Worm (Caenorhabditis elegans) whole organism, young adult: ENCODE measurements around the gene xrn-1.

Experiments used
- B0035.1 ChIP-seq: sonication (generic microtip); optimal IDR thresholded peaks from 2 replicates; lab custom pipeline; 2016; ENCODE audit warnings: missing genetic modification characterization, mild to moderate bottlenecking, missing compliant biosample characterization, missing genotype, missing genetic modification reagents
- B0261.1 ChIP-seq: sonication (generic microtip); optimal IDR thresholded peaks from 2 replicates; lab custom pipeline; 2016; ENCODE audit warnings: mild to moderate bottlenecking, missing genetic modification characterization, moderate library complexity, missing compliant biosample characterization
- F33H1.4 ChIP-seq: fragments of 200-800 bp; sonication (Bioruptor generic); IDR thresholded peaks from 2 replicates; pipeline ENCODE4 v1.3.6; 2022; ENCODE audit warnings: missing genetic modification reagents, missing genetic modification characterization, missing compliant biosample characterization
- K11D2.4 ChIP-seq: fragments of 200-800 bp; sonication (Bioruptor generic); IDR thresholded peaks from 2 replicates; pipeline ENCODE4 v1.3.6; 2022; ENCODE audit warnings: missing genetic modification reagents, missing genetic modification characterization, missing compliant biosample characterization
- K12H6.12 ChIP-seq: fragments of 200-800 bp; sonication (Bioruptor generic); optimal IDR thresholded peaks from 2 replicates; lab custom pipeline; 2018; ENCODE audit warnings: mild to moderate bottlenecking, missing genetic modification characterization, missing compliant biosample characterization
- T07F8.4 ChIP-seq: sonication (generic microtip); optimal IDR thresholded peaks from 2 replicates; lab custom pipeline; 2016; ENCODE audit warnings: mild to moderate bottlenecking, missing genetic modification characterization, moderate library complexity, missing compliant biosample characterization
- Y67H2A.10 ChIP-seq: fragments of 200-800 bp; sonication (Bioruptor generic); conservative IDR thresholded peaks from 2 replicates; pipeline ENCODE4 v1.3.6; 2022; ENCODE audit warnings: missing genetic modification reagents, missing genetic modification characterization, missing compliant biosample characterization
- ZK185.1 ChIP-seq: sonication (generic microtip); optimal IDR thresholded peaks from 2 replicates; lab custom pipeline; 2016; ENCODE audit warnings: mild to moderate bottlenecking, missing genetic modification characterization, missing compliant biosample characterization; ENCODE audit not compliant: poor library complexity, severe bottlenecking
- ama-1 ChIP-seq, 3 experiments: fragments of 150-350 bp in 1 of 3; sonication (generic microtip) in 2 of 3; optimal IDR thresholded peaks; 2 replicates each; lab custom pipeline; 2014 to 2018; ENCODE audit warnings: missing biosample characterization in 2 of 3, missing genetic modification characterization in 2 of 3, missing genetic modification reagents in 2 of 3
- athp-1 ChIP-seq: sonication (generic microtip); optimal IDR thresholded peaks from 2 replicates; lab custom pipeline; 2017; ENCODE audit warnings: mild to moderate bottlenecking, missing genetic modification characterization, missing compliant biosample characterization
- ceh-27 ChIP-seq: fragments of 200-800 bp; sonication (Bioruptor generic); optimal IDR thresholded peaks from 2 replicates; lab custom pipeline; 2018; ENCODE audit warnings: mild to moderate bottlenecking, missing genetic modification characterization, moderate library complexity, missing compliant biosample characterization
- ceh-79 ChIP-seq: sonication (generic microtip); optimal IDR thresholded peaks from 2 replicates; lab custom pipeline; 2017; ENCODE audit warnings: mild to moderate bottlenecking, missing genetic modification characterization, missing compliant biosample characterization
- die-1 ChIP-seq: sonication (generic microtip); optimal IDR thresholded peaks from 2 replicates; lab custom pipeline; 2016; ENCODE audit warnings: missing genotype, mild to moderate bottlenecking, missing genetic modification characterization, missing compliant biosample characterization
- egrh-3 ChIP-seq: fragments of 200-800 bp; sonication (Bioruptor generic); IDR thresholded peaks from 2 replicates; pipeline ENCODE4 v1.3.6; 2022; ENCODE audit warnings: missing genetic modification reagents, missing genetic modification characterization, missing compliant biosample characterization
- ets-4 ChIP-seq: fragments of 200-800 bp; sonication (Bioruptor generic); optimal IDR thresholded peaks from 2 replicates; lab custom pipeline; 2018; ENCODE audit warnings: mild to moderate bottlenecking, missing genetic modification characterization, missing compliant biosample characterization
- fkh-3 ChIP-seq: sonication (generic microtip); optimal IDR thresholded peaks from 2 replicates; lab custom pipeline; 2016; ENCODE audit warnings: mild to moderate bottlenecking, missing genetic modification characterization, missing compliant biosample characterization
- him-1 ChIP-seq: sonication (generic microtip); optimal IDR thresholded peaks from 2 replicates; lab custom pipeline; 2016; ENCODE audit warnings: missing genotype, missing genetic modification reagents, missing genetic modification characterization, missing compliant biosample characterization
- hlh-26 ChIP-seq: fragments of 200-800 bp; sonication (Bioruptor generic); conservative IDR thresholded peaks from 2 replicates; pipeline ENCODE4 v1.3.6; 2022; ENCODE audit warnings: missing genetic modification reagents, missing genetic modification characterization, missing compliant biosample characterization
- lag-1 ChIP-seq: fragments of 200-800 bp; sonication (Bioruptor generic); IDR thresholded peaks from 2 replicates; pipeline ENCODE4 v1.3.6; 2022; ENCODE audit warnings: missing genetic modification reagents, missing genetic modification characterization, missing compliant biosample characterization
- let-526 ChIP-seq: fragments of 200-800 bp; sonication (Bioruptor generic); IDR thresholded peaks from 2 replicates; pipeline ENCODE4 v1.3.6; 2022; ENCODE audit warnings: missing genetic modification reagents, missing genetic modification characterization, missing compliant biosample characterization
- lin-26 ChIP-seq: fragments of 200-800 bp; sonication (Bioruptor generic); IDR thresholded peaks from 2 replicates; pipeline ENCODE4 v1.3.6; 2022; ENCODE audit warnings: missing genetic modification reagents, missing genetic modification characterization, missing compliant biosample characterization
- lin-40 ChIP-seq: sonication (generic microtip); optimal IDR thresholded peaks from 2 replicates; lab custom pipeline; 2016; ENCODE audit warnings: missing genetic modification characterization, mild to moderate bottlenecking, missing compliant biosample characterization, missing genotype, missing genetic modification reagents
- lin-54 ChIP-seq: fragments of 200-800 bp; sonication (Bioruptor generic); optimal IDR thresholded peaks from 2 replicates; lab custom pipeline; 2018; ENCODE audit warnings: mild to moderate bottlenecking, missing genetic modification characterization, missing compliant biosample characterization
- lir-1 ChIP-seq: fragments of 200-800 bp; sonication (Bioruptor generic); conservative IDR thresholded peaks from 2 replicates; pipeline ENCODE4 v1.3.6; 2022; ENCODE audit warnings: missing genetic modification reagents, missing genetic modification characterization, missing compliant biosample characterization
- lsl-1 ChIP-seq: fragments of 200-800 bp; sonication (Bioruptor generic); optimal IDR thresholded peaks from 2 replicates; lab custom pipeline; 2018; ENCODE audit warnings: mild to moderate bottlenecking, missing genetic modification characterization, moderate library complexity, missing compliant biosample characterization
- madf-6 ChIP-seq: fragments of 200-800 bp; sonication (Bioruptor generic); IDR thresholded peaks from 2 replicates; pipeline ENCODE4 v1.3.6; 2022; ENCODE audit warnings: missing genetic modification reagents, missing genetic modification characterization, missing compliant biosample characterization
- mcd-1 ChIP-seq: fragments of 200-800 bp; sonication (Bioruptor generic); IDR thresholded peaks from 2 replicates; pipeline ENCODE4 v1.3.6; 2022; ENCODE audit warnings: missing genetic modification reagents, missing genetic modification characterization, missing compliant biosample characterization
- mxl-1 ChIP-seq: sonication (generic microtip); optimal IDR thresholded peaks from 2 replicates; lab custom pipeline; 2016; ENCODE audit warnings: missing genetic modification characterization, missing compliant biosample characterization
- nfya-1 ChIP-seq: sonication (generic microtip); optimal IDR thresholded peaks from 2 replicates; lab custom pipeline; 2017; ENCODE audit warnings: antibody characterized with exemption, missing compliant biosample characterization, missing genetic modification characterization, borderline replicate concordance; ENCODE audit not compliant: insufficient read depth
- nfya-2 ChIP-seq: fragments of 200-800 bp; sonication (Bioruptor generic); IDR thresholded peaks from 2 replicates; pipeline ENCODE4 v1.3.6; 2022; ENCODE audit warnings: missing genetic modification reagents, missing genetic modification characterization, missing compliant biosample characterization
- nfyb-1 ChIP-seq: fragments of 200-800 bp; sonication (Bioruptor generic); IDR thresholded peaks from 2 replicates; pipeline ENCODE4 v1.3.6; 2022; ENCODE audit warnings: missing genetic modification reagents, missing genetic modification characterization, missing compliant biosample characterization
- nhr-80 ChIP-seq: sonication (generic microtip); optimal IDR thresholded peaks from 2 replicates; lab custom pipeline; 2016; ENCODE audit warnings: missing genetic modification characterization, missing compliant biosample characterization
- nhr-90 ChIP-seq: sonication (generic microtip); optimal IDR thresholded peaks from 2 replicates; lab custom pipeline; 2016; ENCODE audit warnings: missing genotype, mild to moderate bottlenecking, missing genetic modification characterization, missing compliant biosample characterization
- pha-4 ChIP-seq: fragments of 150-350 bp; sonication (generic microtip); optimal IDR thresholded peaks from 2 replicates; lab custom pipeline; 2014; ENCODE audit warnings: missing biosample characterization, missing genetic modification reagents, missing genetic modification characterization
- sdz-38 ChIP-seq: sonication (generic microtip); optimal IDR thresholded peaks from 2 replicates; lab custom pipeline; 2016; ENCODE audit warnings: missing genotype, missing genetic modification characterization, missing compliant biosample characterization
- snpc-1.3 ChIP-seq: sonication (generic microtip); optimal IDR thresholded peaks from 2 replicates; lab custom pipeline; 2017; ENCODE audit warnings: missing genetic modification characterization, mild to moderate bottlenecking, missing compliant biosample characterization, antibody characterized with exemption, moderate library complexity, missing genotype, missing genetic modification reagents; ENCODE audit not compliant: insufficient read depth
- snpc-4 ChIP-seq, 5 experiments: fragments of 150-350 bp in 1 of 5; sonication (generic microtip) in 4 of 5; optimal IDR thresholded peaks; 2 replicates each; lab custom pipeline; 2014 to 2018; ENCODE audit warnings: missing genetic modification characterization in 5 of 5, missing biosample characterization in 3 of 5, antibody characterized with exemption in 2 of 5, mild to moderate bottlenecking in 2 of 5, missing compliant biosample characterization in 2 of 5, missing genotype in 2 of 5, moderate library complexity in 2 of 5, missing genetic modification reagents in 1 of 5
- tbx-9 ChIP-seq: sonication (generic microtip); optimal IDR thresholded peaks from 2 replicates; lab custom pipeline; 2016; ENCODE audit warnings: borderline replicate concordance, missing genetic modification characterization, inconsistent platforms, missing compliant biosample characterization
- tlf-1 ChIP-seq: fragments of 200-800 bp; sonication (Bioruptor generic); optimal IDR thresholded peaks from 2 replicates; lab custom pipeline; 2018; ENCODE audit warnings: mild to moderate bottlenecking, missing genetic modification characterization, missing compliant biosample characterization
- unc-62 ChIP-seq: fragments of 150-350 bp; optimal IDR thresholded peaks from 2 replicates; lab custom pipeline; 2014; ENCODE audit warnings: missing biosample characterization, missing genetic modification reagents, missing genetic modification characterization
- ztf-28 ChIP-seq: fragments of 200-800 bp; sonication (Bioruptor generic); IDR thresholded peaks from 2 replicates; pipeline ENCODE4 v1.3.6; 2022; ENCODE audit warnings: missing genetic modification reagents, missing genetic modification characterization, missing compliant biosample characterization

The xrn-1 gene

ce11 chrII:14050506-14050905, 18.2 kb upstream of the xrn-1 start (continued):
- peak; percentile 37 for TF ChIP-seq die-1
- no peak for TF ChIP-seq athp-1 (tag; lab: Kevin White, UChicago)
- TF ChIP-seq lin-40 (tag; lab: Kevin White, UChicago) = peak; percentile 68
- TF ChIP-seq nfyb-1 = peak; percentile 69
- peak; percentile 42 for TF ChIP-seq ceh-27 (GFP tag; lab: Kevin White, UChicago)
- no peak for TF ChIP-seq let-526 (GFP tag; lab: Robert Waterston, UW)
- no peak for TF ChIP-seq lir-1 (GFP tag; lab: Robert Waterston, UW)
- TF ChIP-seq hlh-26 = no peak

- peak; percentile 50 for TF ChIP-seq nhr-80 (tag; lab: Kevin White, UChicago)
- no peak for TF ChIP-seq snpc-4 (GFP tag; optimal IDR thresholded peaks at IDR 0.05; lab: Kevin White, UChicago)
- TF ChIP-seq snpc-4 (tag; optimal IDR thresholded peaks at IDR 0.05; lab: Kevin White, UChicago) = peak in 3 of 4 experiments; percentile 56 to 77 (median 63)
- TF ChIP-seq ets-4 (GFP tag; lab: Kevin White, UChicago) = no peak
These were observed 17.2 kb upstream of the xrn-1 start for ce11 chrII:14051474-14051934.

ce11 chrII:14052204-14052603, 16.5 kb upstream of the xrn-1 start, which contains the start of gene daf-5:
Gene daf-5 (minus strand): TSS chrII:14052304.
- no peak for TF ChIP-seq unc-62
- TF ChIP-seq lin-54 (GFP tag; lab: Kevin White, UChicago) = no peak
- no peak for TF ChIP-seq snpc-1.3 (tag; lab: Kevin White, UChicago)
- TF ChIP-seq K11D2.4 = no peak
- TF ChIP-seq lin-26 (GFP tag; lab: Robert Waterston, UW) = no peak
- TF ChIP-seq tlf-1 (GFP tag; lab: Kevin White, UChicago) = no peak
- no peak for TF ChIP-seq let-526 (GFP tag; lab: Robert Waterston, UW)
- TF ChIP-seq pha-4 (tag; lab: Kevin White, UChicago) = no peak
- no peak for TF ChIP-seq T07F8.4
- TF ChIP-seq mcd-1 (GFP tag; lab: Robert Waterston, UW) = no peak
- no peak for TF ChIP-seq him-1 (tag; lab: Kevin White, UChicago)
- no peak for TF ChIP-seq lin-40 (tag; lab: Kevin White, UChicago)
- no peak for TF ChIP-seq F33H1.4 (GFP tag; lab: Robert Waterston, UW)
- no peak for TF ChIP-seq ets-4 (GFP tag; lab: Kevin White, UChicago)
- no peak for TF ChIP-seq fkh-3 (tag; lab: Kevin White, UChicago)
- no peak for TF ChIP-seq ZK185.1 (tag; lab: Kevin White, UChicago)
- TF ChIP-seq sdz-38 (tag; lab: Kevin White, UChicago) = no peak
- TF ChIP-seq madf-6 (GFP tag; lab: Robert Waterston, UW) = no peak
- TF ChIP-seq, all 124 proteins: peak for 0

ce11 chrII:14053141-14053540, 15.6 kb upstream of the xrn-1 start:
- TF ChIP-seq B0261.1 = no peak
- no peak for TF ChIP-seq nfya-1 (tag; lab: Kevin White, UChicago)
- no peak for TF ChIP-seq ceh-79 (tag; lab: Kevin White, UChicago)
- TF ChIP-seq mxl-1 (tag; lab: Kevin White, UChicago) = no peak
- TF ChIP-seq nhr-90 = no peak
- peak; percentile 5 for TF ChIP-seq nhr-80 (tag; lab: Kevin White, UChicago)

- TF ChIP-seq madf-6 (GFP tag; lab: Robert Waterston, UW) (no peak), B0035.1 (tag; lab: Kevin White, UChicago) (no peak), ztf-28 (GFP tag; lab: Robert Waterston, UW) (no peak), lsl-1 (GFP tag; lab: Kevin White, UChicago) (no peak), tbx-9 (tag; lab: Kevin White, UChicago) (no peak), egrh-3 (GFP tag; lab: Robert Waterston, UW) (no peak), nfya-2 (GFP tag; lab: Robert Waterston, UW) (no peak), ama-1 (optimal IDR thresholded peaks at IDR 0.05; lab: Kevin White, UChicago) (no peak), ama-1 (GFP tag; optimal IDR thresholded peaks at IDR 0.05; lab: Kevin White, UChicago) (no peak), K12H6.12 (tag; lab: Kevin White, UChicago) (no peak), ets-4 (GFP tag; lab: Kevin White, UChicago) (no peak), F33H1.4 (GFP tag; lab: Robert Waterston, UW) (no peak), Y67H2A.10 (GFP tag; lab: Robert Waterston, UW) (no peak), lag-1 (GFP tag; lab: Robert Waterston, UW) (no peak)
These were observed 13.0 kb upstream of the xrn-1 start for ce11 chrII:14055717-14056116.
